Worm (Caenorhabditis elegans): Measurements from ENCODE around the gene fkh-4.
A peak's percentile ranks its signal among the peaks of the same experiment; 100 is the strongest.

fkh-4 gene

DNA sequence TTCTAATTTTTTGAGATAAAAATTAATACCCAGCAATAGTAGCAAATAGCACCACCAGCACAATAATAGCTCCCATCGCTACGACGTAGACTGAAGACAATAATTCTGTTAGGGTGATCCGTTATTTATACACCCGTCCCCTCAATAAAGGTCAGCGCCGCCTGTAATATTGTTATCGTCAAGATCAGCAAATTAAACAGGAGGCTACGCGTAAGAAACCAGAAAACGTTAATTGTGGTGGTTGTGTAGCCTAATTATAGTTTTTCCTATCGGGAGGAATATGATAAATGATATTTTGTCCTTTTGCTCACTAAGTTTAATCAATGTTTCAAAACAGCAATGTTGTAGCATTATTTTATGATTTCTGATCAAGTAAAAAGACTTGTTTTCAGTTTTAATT lies 19.1 kb downstream of the fkh-4 start, which contains the start of the genes cyp-13B1 and C29F7.1:
Gene cyp-13B1, minus strand, starts transcription at position 101 of the 400 bp plus-strand sequence.
Gene C29F7.1, plus strand, starts transcription at position 394 of the 400 bp plus-strand sequence.
- TF ChIP-seq ceh-88 (GFP tag; IDR thresholded peaks at IDR 0.05) (no peak), grh-1 (GFP tag; IDR thresholded peaks at IDR 0.05) (no peak), lin-13 (GFP tag; optimal IDR thresholded peaks at IDR 0.05) (no peak), elt-2 (tag; optimal IDR thresholded peaks at IDR 0.05) (peak; percentile 15), ama-1 (optimal IDR thresholded peaks at IDR 0.05) (no peak), dsc-1 (tag; optimal IDR thresholded peaks at IDR 0.05) (no peak), zag-1 (tag; optimal IDR thresholded peaks at IDR 0.05) (no peak), nhr-19 (GFP tag; conservative IDR thresholded peaks at IDR 0.05) (0 out of 2 replicates have a peak, but pooled peaks have one; percentile 18), swsn-7 (tag; optimal IDR thresholded peaks at IDR 0.05) (no peak), nhr-71 (tag; optimal IDR thresholded peaks at IDR 0.05) (peak; percentile 1), ceh-82 (tag; optimal IDR thresholded peaks at IDR 0.05) (no peak), ces-1 (GFP tag; optimal IDR thresholded peaks at IDR 0.05) (no peak), nhr-28 (tag; optimal IDR thresholded peaks at IDR 0.05) (no peak), Y116A8C.19 (tag; optimal IDR thresholded peaks at IDR 0.05; ENCODE audit: borderline replicate concordance) (no peak), pqm-1 (tag; optimal IDR thresholded peaks at IDR 0.05) (no peak), nhr-85 (tag) (peak; percentile 23), tlp-1 (tag; optimal IDR thresholded peaks at IDR 0.05) (no peak), sox-4 (tag; optimal IDR thresholded peaks at IDR 0.05) (no peak), hlh-4 (tag; optimal IDR thresholded peaks at IDR 0.05) (no peak), egl-13 (tag; optimal IDR thresholded peaks at IDR 0.05) (no peak), nhr-90 (tag; optimal IDR thresholded peaks at IDR 0.05; ENCODE audit: poor library complexity) (no peak), elt-3 (tag; optimal IDR thresholded peaks at IDR 0.05) (no peak), nhr-20 (tag; optimal IDR thresholded peaks at IDR 0.05) (peak; percentile 46), fkh-4 (tag; optimal IDR thresholded peaks at IDR 0.05; ENCODE audit: borderline replicate concordance) (no peak), hlh-17 (GFP tag; optimal IDR thresholded peaks at IDR 0.05; ENCODE audit: borderline replicate concordance) (no peak), lin-39 (tag; optimal IDR thresholded peaks at IDR 0.05) (no peak), mab-9 (GFP tag; IDR thresholded peaks at IDR 0.05) (no peak), sup-37 (GFP tag; optimal IDR thresholded peaks at IDR 0.05) (no peak), lir-3 (tag; optimal IDR thresholded peaks at IDR 0.05; ENCODE audit: poor library complexity) (no peak), unc-62 (GFP tag; optimal IDR thresholded peaks at IDR 0.05) (no peak), skn-1 (tag; optimal IDR thresholded peaks at IDR 0.05) (no peak), unc-86 (tag; optimal IDR thresholded peaks at IDR 0.05) (no peak), unc-130 (tag; optimal IDR thresholded peaks at IDR 0.05) (no peak), irx-1 (tag; optimal IDR thresholded peaks at IDR 0.05) (no peak), nhr-77 (tag; optimal IDR thresholded peaks at IDR 0.05) (no peak), C16A3.4 (tag; optimal IDR thresholded peaks at IDR 0.05) (no peak), nhr-47 (tag; optimal IDR thresholded peaks at IDR 0.05) (no peak), lin-14 (GFP tag; optimal IDR thresholded peaks at IDR 0.05) (peak; percentile 35), isw-1 (GFP tag; IDR thresholded peaks at IDR 0.05) (no peak), ceh-63 (GFP tag; optimal IDR thresholded peaks at IDR 0.05) (no peak), fos-1 (tag; optimal IDR thresholded peaks at IDR 0.05) (no peak), sptf-1 (tag; optimal IDR thresholded peaks at IDR 0.05) (no peak), ceh-8 (GFP tag; optimal IDR thresholded peaks at IDR 0.05) (no peak), snpc-4 (tag; optimal IDR thresholded peaks at IDR 0.05) (no peak), efl-3 (GFP tag; optimal IDR thresholded peaks at IDR 0.05) (no peak), jun-1 (tag; optimal IDR thresholded peaks at IDR 0.05) (no peak), F16B12.6 (tag; optimal IDR thresholded peaks at IDR 0.05) (no peak), mep-1 (tag; optimal IDR thresholded peaks at IDR 0.05) (no peak), rnt-1 (tag; optimal IDR thresholded peaks at IDR 0.05) (no peak)
